Worm (Caenorhabditis elegans) whole organism, L4/young adult: ENCODE measurements around the gene aakb-1.

Experiments used
- dao-5 ChIP-seq: sonication (generic microtip); optimal IDR thresholded peaks from 2 replicates; lab custom pipeline; 2016; ENCODE audit warnings: missing genotype, missing genetic modification characterization, moderate library complexity, missing compliant biosample characterization
- him-1 ChIP-seq: sonication (generic microtip); optimal IDR thresholded peaks from 2 replicates; lab custom pipeline; 2016; ENCODE audit warnings: missing genotype, missing genetic modification reagents, missing genetic modification characterization, missing compliant biosample characterization

DNA sequence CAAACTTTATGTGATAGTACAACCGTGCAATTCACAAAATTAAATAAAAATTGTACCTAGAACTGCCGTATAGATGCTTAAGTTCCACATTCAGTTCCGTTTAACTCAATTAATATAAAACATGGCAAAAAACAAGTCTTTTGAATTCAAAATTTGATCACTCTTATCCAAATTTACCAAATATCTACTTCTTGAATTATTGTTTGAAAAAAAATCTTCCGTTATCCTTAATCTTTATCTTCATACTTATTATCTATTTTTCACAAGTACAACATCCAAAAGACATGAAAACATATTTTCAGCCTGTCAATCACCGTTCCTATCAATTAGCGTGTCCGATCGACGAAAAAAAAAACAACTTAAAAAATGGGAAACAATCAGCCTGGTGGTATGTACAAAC is at the start of gene aakb-1:
- TF ChIP-seq him-1 (no peak), dao-5 (no peak)
